Worm (Caenorhabditis elegans) whole organism, dauer: Measurements from ENCODE around the gene T22B2.2.

Experiments used
- unc-62 ChIP-seq: sonication (generic microtip); optimal IDR thresholded peaks from 2 replicates; lab custom pipeline; 2017; ENCODE audit warnings: missing biosample characterization, missing genetic modification reagents, missing genetic modification characterization

The T22B2.2 gene

DNA sequence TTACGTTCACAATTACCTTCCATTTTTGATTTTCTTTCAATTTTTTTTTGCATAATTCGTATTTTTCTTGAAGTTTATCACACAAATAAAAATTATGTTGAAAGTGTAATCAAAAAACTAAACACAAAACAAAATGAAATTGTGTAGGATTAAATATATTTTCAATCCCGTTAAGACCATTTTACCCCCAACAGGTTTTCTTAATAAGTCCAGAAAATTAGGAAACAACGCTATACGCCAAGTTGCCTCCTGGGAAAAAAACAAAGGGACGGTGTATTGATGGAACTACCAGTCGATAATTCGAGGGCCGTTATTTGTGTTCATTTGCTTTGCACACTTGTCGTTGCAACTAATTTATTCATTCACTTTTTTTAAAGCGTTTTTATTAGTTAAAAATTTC, 512 bp upstream of the T22B2.2 start:
- TF ChIP-seq unc-62, result no peak

ce11 chrX:3920747-3921146, 546 bp downstream of the T22B2.2 start:
- TF ChIP-seq unc-62, result no peak

- no peak for TF ChIP-seq unc-62
Observed at ce11 chrX:3925776-3926175, 5.6 kb downstream of the T22B2.2 start, which contains the start of gene T22B2.1. T22B2.1 (plus strand) TSS chrX:3926076.

ce11 chrX:3931350-3931749, 11.1 kb downstream of the T22B2.2 start, which contains the start of gene adt-3:
adt-3 (plus strand) TSS chrX:3931650.
- no peak for TF ChIP-seq unc-62

ce11 chrX:3932694-3933093, 12.5 kb downstream of the T22B2.2 start:
- no peak for TF ChIP-seq unc-62

DNA sequence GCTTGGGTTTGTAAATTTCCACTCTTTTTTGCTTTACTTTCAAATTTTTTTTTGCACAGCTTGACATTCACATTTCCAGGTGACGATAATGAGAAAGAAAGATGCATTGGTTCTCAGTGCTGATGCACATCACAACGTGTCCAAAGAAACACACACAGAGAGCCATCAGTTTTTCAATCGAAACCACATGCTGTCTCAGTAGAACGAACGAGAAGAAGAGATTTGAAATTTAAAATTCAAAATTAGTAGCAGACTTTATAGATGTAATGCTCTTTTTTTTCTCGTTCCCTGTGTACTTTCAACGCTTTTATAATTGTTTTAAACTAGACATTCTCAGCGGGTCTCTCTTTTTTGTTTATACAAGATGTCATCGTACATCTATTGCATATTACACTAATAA, 17.3 kb downstream of the T22B2.2 start:
- no peak for TF ChIP-seq unc-62

DNA sequence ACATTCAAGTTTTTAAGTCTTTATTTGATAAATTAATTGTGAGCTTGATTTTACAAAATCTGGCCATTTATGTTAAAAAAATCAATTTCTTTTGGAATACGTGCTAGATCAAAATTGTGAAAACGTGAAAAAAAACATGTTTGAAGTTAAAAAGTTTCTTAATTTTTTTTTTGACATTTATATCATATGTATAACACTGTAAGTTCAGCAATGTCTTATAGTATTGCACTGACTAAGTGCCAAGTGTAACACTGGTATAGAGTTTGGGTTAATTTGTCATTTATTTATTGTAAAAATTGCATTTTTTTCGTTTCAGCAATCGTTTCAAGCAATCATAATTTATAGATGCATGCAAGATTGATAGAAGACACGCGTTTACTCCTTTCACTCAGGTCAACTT, 17.7 kb downstream of the T22B2.2 start:
- TF ChIP-seq unc-62, result no peak

DNA sequence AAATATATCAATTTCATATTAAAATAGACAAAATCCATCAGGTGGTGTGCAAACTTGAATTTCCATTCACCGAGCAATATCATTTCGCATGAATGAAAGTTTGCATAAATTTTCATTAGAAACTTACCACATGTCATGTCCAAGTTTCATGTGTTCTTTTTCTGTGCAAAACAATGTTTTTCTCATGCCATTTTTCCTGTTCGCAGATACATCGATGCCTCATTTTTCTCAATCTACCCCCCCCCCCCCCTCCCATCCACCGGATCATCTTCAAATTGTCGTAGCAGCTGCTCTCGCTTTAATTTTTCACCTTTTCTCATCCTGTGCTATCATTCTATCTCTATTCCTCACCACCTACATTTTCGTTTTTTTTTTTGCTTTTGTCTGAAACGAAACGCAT, 18.7 kb downstream of the T22B2.2 start, which contains the start of gene T19D2.3:
Gene T19D2.3 (plus strand): TSS at position 301 of the 400 bp plus-strand sequence.
- no peak for TF ChIP-seq unc-62

DNA sequence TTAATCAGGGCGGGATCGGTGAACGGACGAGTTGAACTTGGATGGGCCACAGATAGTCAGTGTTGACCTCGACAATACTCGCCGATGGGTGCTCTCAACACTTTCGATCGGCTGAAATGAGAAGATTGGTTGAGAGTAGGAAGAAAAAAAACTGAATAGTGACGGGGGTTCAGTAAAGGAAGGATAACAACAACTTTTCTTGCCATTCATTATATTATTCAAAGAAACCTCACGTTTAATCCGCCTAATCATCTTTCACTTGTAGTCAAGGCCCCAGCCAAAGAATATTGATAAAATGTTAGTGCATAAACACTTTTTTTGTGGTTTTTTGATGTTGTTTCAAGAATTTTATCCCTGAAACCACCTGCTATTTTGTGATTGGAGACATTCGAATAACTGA, 22.1 kb downstream of the T22B2.2 start, which contains the start of gene T19D2.13:
Gene T19D2.13 (minus strand): TSS at position 101 of the 400 bp plus-strand sequence.
- no peak for TF ChIP-seq unc-62

- no peak for TF ChIP-seq unc-62
Observed at ce11 chrX:3943213-3943612, 23.0 kb downstream of the T22B2.2 start, which contains the start of gene ptp-4A2. ptp-4A2 (minus strand) TSS chrX:3943313.

ce11 chrX:3944073-3944472, 23.9 kb downstream of the T22B2.2 start:
- no peak for TF ChIP-seq unc-62

- TF ChIP-seq unc-62, result no peak
Observed at ce11 chrX:3944961-3945587, 24.9 kb downstream of the T22B2.2 start.

ce11 chrX:3945681-3946080, 25.5 kb downstream of the T22B2.2 start:
- TF ChIP-seq unc-62, result no peak

- no peak for TF ChIP-seq unc-62
Observed at ce11 chrX:3949026-3949425, 28.8 kb downstream of the T22B2.2 start.

DNA sequence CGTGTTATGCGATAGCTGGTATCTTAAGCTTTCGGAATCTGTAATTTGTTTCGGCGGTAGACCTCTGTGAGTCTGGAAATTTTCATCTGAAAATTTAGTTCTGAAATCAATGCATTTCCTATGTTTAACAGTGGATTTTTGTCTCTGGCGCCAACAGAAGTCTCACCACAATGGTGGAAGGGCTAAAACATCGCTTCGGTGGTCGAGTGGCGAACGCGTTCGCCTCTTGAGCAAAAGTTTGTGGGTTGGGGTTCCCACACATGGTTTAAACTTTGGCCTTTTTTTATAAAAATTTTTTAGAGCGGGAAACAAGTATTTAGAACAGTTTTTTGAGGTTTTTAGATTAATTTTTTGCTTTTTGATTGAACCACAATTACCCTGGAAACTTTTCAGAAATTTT, 29.6 kb downstream of the T22B2.2 start:
- no peak for TF ChIP-seq unc-62

DNA sequence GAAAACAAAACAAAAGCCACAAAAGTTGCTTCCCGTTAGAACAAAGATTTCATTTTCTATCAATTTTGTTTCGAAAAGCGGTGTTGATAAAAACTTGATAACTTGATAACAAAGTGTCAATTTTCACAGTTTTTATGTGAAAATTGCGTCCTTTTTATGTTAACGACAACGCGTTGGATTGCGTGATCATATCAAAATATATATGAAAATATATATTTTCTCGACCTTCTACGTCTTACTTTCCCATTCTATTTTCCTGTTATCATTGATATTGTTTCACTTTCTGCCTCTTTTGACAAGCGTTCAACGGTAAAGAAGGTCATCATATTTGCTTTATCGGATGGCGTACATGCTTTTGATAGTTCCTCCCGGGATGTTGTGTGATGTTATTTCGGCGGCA, 32.5 kb downstream of the T22B2.2 start:
- no peak for TF ChIP-seq unc-62

DNA sequence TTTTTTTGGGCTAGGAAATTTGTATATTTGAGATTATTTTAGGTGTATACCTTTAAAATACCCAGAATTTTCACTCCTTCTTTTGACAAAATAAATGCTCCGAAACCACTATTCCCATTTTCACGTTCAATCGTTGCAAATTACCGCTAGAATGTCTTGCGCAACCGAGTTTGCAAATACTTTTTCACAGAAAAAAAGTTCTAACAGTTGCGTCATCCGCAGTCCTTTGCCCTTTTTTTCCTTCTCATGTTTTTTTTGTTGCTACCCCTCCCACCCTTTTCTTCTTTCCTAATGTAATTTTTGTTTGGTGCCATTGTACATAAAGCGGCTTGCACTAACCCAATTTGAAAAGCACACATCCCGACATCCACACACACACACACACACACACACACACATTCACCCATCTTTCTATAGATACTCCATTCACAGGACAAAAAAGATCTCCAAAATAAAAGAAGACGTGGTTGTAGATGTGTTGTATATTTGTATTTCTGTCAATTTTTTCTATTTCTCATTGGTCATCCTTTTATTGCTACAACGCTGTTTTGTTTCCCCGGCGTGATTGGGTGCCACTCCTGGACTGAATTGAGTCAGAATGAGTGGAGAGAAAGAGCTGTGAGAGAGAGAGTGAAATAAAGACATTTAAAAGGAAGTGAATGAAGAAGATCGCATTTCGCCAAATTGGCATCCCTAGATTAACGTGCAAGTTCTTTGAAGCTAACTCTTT, 37.4 kb downstream of the T22B2.2 start:
- TF ChIP-seq unc-62, result no peak

DNA sequence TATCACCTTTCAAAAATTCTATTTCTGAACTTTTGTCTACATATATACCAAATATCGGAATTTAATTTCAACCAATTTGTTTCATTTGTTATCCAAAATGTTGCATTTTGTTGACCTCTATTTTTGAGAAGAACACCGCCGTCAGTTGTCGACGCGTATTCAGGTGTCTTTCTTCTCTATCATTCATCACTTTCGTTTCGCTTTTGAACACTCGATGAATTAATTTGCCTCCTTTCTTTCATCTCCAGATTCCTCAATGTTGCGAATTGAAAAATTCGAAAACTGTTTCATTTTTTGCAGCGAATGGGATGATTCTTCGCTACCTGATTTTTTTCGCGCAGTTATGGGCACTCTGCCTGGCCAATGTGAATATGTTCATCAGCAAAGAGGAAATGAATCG, 38.1 kb downstream of the T22B2.2 start, which contains the start of gene lin-18:
Gene lin-18 (plus strand): TSS at position 301 of the 400 bp plus-strand sequence.
- no peak for TF ChIP-seq unc-62
